Worm (Caenorhabditis elegans): ENCODE data around the gene F43D2.7.

- TF ChIP-seq dve-1 (tag; optimal IDR thresholded peaks at IDR 0.05; ENCODE audit: insufficient read depth) = peak; percentile 49
- no peak for TF ChIP-seq nhr-11 (tag; optimal IDR thresholded peaks at IDR 0.05)
- no peak for TF ChIP-seq nhr-48 (tag; optimal IDR thresholded peaks at IDR 0.05)
- no peak for TF ChIP-seq nhr-76 (tag; optimal IDR thresholded peaks at IDR 0.05)
Observed at ce11 chrV:14597005-14597680, 42.8 kb downstream of the F43D2.7 start, which contains the start of gene pes-9.

Measured in whole organism, L4 larva.